Worm (Caenorhabditis elegans) whole organism, L4 larva: Measurements from ENCODE around the gene C17G1.14.

Source experiments
- D1046.2 ChIP-seq: fragments of 200-800 bp; sonication (Bioruptor generic); IDR thresholded peaks from 2 replicates; pipeline ENCODE4 v1.3.6; 2022; ENCODE audit warnings: missing genetic modification characterization, missing compliant biosample characterization
- F37D6.2 ChIP-seq: sonication (generic microtip); optimal IDR thresholded peaks from 2 replicates; lab custom pipeline; 2016; ENCODE audit warnings: mild to moderate bottlenecking, missing genetic modification characterization, missing compliant biosample characterization
- R02D3.7 ChIP-seq: fragments of 150-350 bp; sonication (generic microtip); optimal IDR thresholded peaks from 3 replicates; lab custom pipeline; 2014; ENCODE audit warnings: missing biosample characterization, missing genetic modification characterization
- Y5F2A.4 ChIP-seq: fragments of 200-800 bp; sonication (Bioruptor generic); optimal IDR thresholded peaks from 2 replicates; lab custom pipeline; 2018; ENCODE audit warnings: mild to moderate bottlenecking, missing genetic modification characterization, missing compliant biosample characterization
- Y75B8A.6 ChIP-seq: fragments of 200-800 bp; sonication (Bioruptor generic); IDR thresholded peaks from 2 replicates; pipeline ENCODE4 v1.3.6; 2022; ENCODE audit warnings: missing genetic modification reagents, missing genetic modification characterization, missing compliant biosample characterization
- aha-1 ChIP-seq: fragments of 150-350 bp; peaks from one replicate; lab custom pipeline; 2014; ENCODE audit warnings: missing biosample characterization, missing genetic modification characterization
- ama-1 ChIP-seq: fragments of 150-350 bp; optimal IDR thresholded peaks from 2 replicates; lab custom pipeline; 2014; ENCODE audit warnings: inconsistent platforms, mixed read lengths
- arid-1 ChIP-seq: fragments of 200-800 bp; sonication (Bioruptor generic); conservative IDR thresholded peaks from 2 replicates; pipeline ENCODE4 v1.3.6; 2022; ENCODE audit warnings: missing genetic modification reagents, missing genetic modification characterization, missing compliant biosample characterization
- ceh-44 ChIP-seq: fragments of 200-800 bp; sonication (Bioruptor generic); IDR thresholded peaks from 2 replicates; pipeline ENCODE4 v1.3.6; 2022; ENCODE audit warnings: missing genetic modification reagents, missing genetic modification characterization, missing compliant biosample characterization
- daf-16 ChIP-seq, 3 experiments: sonication (generic microtip); optimal IDR thresholded peaks; 2 replicates each; lab custom pipeline; 2016 to 2017; ENCODE audit warnings: missing genetic modification characterization in 3 of 3, missing genetic modification reagents in 3 of 3, mild to moderate bottlenecking in 2 of 3, missing compliant biosample characterization in 2 of 3, missing biosample characterization in 1 of 3, moderate library complexity in 1 of 3
- duxl-1 ChIP-seq: sonication (generic microtip); optimal IDR thresholded peaks from 2 replicates; lab custom pipeline; 2016; ENCODE audit warnings: mild to moderate bottlenecking, missing genetic modification characterization, moderate library complexity, missing compliant biosample characterization; ENCODE audit not compliant: poor library complexity
- dve-1 ChIP-seq: sonication (generic microtip); optimal IDR thresholded peaks from 2 replicates; lab custom pipeline; 2017; ENCODE audit warnings: antibody characterized with exemption, mild to moderate bottlenecking, missing genetic modification characterization, missing compliant biosample characterization; ENCODE audit not compliant: insufficient read depth
- egl-27 ChIP-seq: sonication (generic microtip); optimal IDR thresholded peaks from 3 replicates; lab custom pipeline; 2017; ENCODE audit warnings: missing biosample characterization, missing genetic modification reagents, missing genetic modification characterization
- fos-1 ChIP-seq: fragments of 150-350 bp; optimal IDR thresholded peaks from 2 replicates; lab custom pipeline; 2014; ENCODE audit warnings: missing biosample characterization, missing genetic modification characterization
- gei-8 ChIP-seq: fragments of 200-800 bp; sonication (Bioruptor generic); optimal IDR thresholded peaks from 2 replicates; lab custom pipeline; 2018; ENCODE audit warnings: mild to moderate bottlenecking, missing genetic modification characterization, missing compliant biosample characterization
- hlh-30 ChIP-seq: sonication (generic microtip); optimal IDR thresholded peaks from 2 replicates; lab custom pipeline; 2017; ENCODE audit warnings: antibody characterized with exemption, mild to moderate bottlenecking, missing genetic modification characterization, missing compliant biosample characterization; ENCODE audit not compliant: insufficient read depth
- lin-13 ChIP-seq: fragments of 150-350 bp; optimal IDR thresholded peaks from 2 replicates; lab custom pipeline; 2014; ENCODE audit warnings: missing biosample characterization, missing genetic modification reagents, missing genetic modification characterization
- lin-15B ChIP-seq: fragments of 150-350 bp; sonication (generic microtip); optimal IDR thresholded peaks from 3 replicates; lab custom pipeline; 2014; ENCODE audit warnings: missing biosample characterization, missing genetic modification characterization
- lin-38 ChIP-seq: fragments of 200-800 bp; sonication (Bioruptor generic); IDR thresholded peaks from 2 replicates; pipeline ENCODE4 v1.3.6; 2022; ENCODE audit warnings: missing genetic modification reagents, missing genetic modification characterization, missing compliant biosample characterization
- lin-39 ChIP-seq: fragments of 150-350 bp; optimal IDR thresholded peaks from 2 replicates; lab custom pipeline; 2014; ENCODE audit warnings: missing biosample characterization, missing genetic modification reagents, missing genetic modification characterization
- lir-3 ChIP-seq: sonication (generic microtip); optimal IDR thresholded peaks from 2 replicates; lab custom pipeline; 2016; ENCODE audit warnings: mild to moderate bottlenecking, missing genetic modification characterization, missing compliant biosample characterization
- lsy-2 ChIP-seq, 2 experiments: fragments of 150-350 bp in 1 of 2; sonication (generic microtip) in 1 of 2; optimal IDR thresholded peaks; 2 replicates each; lab custom pipeline; 2014 to 2017; ENCODE audit warnings: missing biosample characterization in 2 of 2, missing genetic modification characterization in 2 of 2
- madf-9 ChIP-seq: fragments of 200-800 bp; sonication (Bioruptor generic); conservative IDR thresholded peaks from 2 replicates; pipeline ENCODE4 v1.3.6; 2022; ENCODE audit warnings: missing genetic modification reagents, missing genetic modification characterization, missing compliant biosample characterization
- mdt-29 ChIP-seq: fragments of 200-800 bp; sonication (Bioruptor generic); IDR thresholded peaks from 2 replicates; pipeline ENCODE4 v1.3.6; 2022; ENCODE audit warnings: missing genetic modification reagents, missing genetic modification characterization, missing compliant biosample characterization
- mes-2 ChIP-seq: sonication (generic microtip); optimal IDR thresholded peaks from 2 replicates; lab custom pipeline; 2016; ENCODE audit warnings: missing genotype, mild to moderate bottlenecking, missing genetic modification characterization, missing compliant biosample characterization; ENCODE audit not compliant: poor library complexity, severe bottlenecking
- mxl-2 ChIP-seq: fragments of 200-800 bp; sonication (Bioruptor generic); conservative IDR thresholded peaks from 2 replicates; pipeline ENCODE4 v1.3.6; 2022; ENCODE audit warnings: missing genetic modification reagents, missing genetic modification characterization, missing compliant biosample characterization
- nhr-102 ChIP-seq: sonication (generic microtip); optimal IDR thresholded peaks from 2 replicates; lab custom pipeline; 2016; ENCODE audit warnings: mild to moderate bottlenecking, missing genetic modification characterization, moderate library complexity, missing compliant biosample characterization
- nhr-11 ChIP-seq: fragments of 150-350 bp; optimal IDR thresholded peaks from 2 replicates; lab custom pipeline; 2014; ENCODE audit warnings: missing biosample characterization, missing genetic modification characterization
- nhr-237 ChIP-seq: sonication (generic microtip); optimal IDR thresholded peaks from 2 replicates; lab custom pipeline; 2017; ENCODE audit warnings: missing biosample characterization, missing genetic modification characterization
- nhr-25 ChIP-seq: sonication (generic microtip); optimal IDR thresholded peaks from 2 replicates; lab custom pipeline; 2017; ENCODE audit warnings: missing genetic modification characterization, mild to moderate bottlenecking, missing compliant biosample characterization, antibody characterized with exemption, moderate library complexity, borderline replicate concordance; ENCODE audit not compliant: insufficient read depth
- nhr-28 ChIP-seq: fragments of 150-350 bp; optimal IDR thresholded peaks from 2 replicates; lab custom pipeline; 2014; ENCODE audit warnings: missing biosample characterization, missing genetic modification characterization
- nhr-41 ChIP-seq: fragments of 200-800 bp; sonication (Bioruptor generic); IDR thresholded peaks from 2 replicates; pipeline ENCODE4 v1.3.6; 2022; ENCODE audit warnings: missing genetic modification reagents, missing genetic modification characterization, missing compliant biosample characterization
- nhr-42 ChIP-seq: fragments of 200-800 bp; sonication (Bioruptor generic); IDR thresholded peaks from 2 replicates; pipeline ENCODE4 v1.3.6; 2022; ENCODE audit warnings: missing genetic modification characterization, missing compliant biosample characterization
- nhr-48 ChIP-seq: sonication (generic microtip); optimal IDR thresholded peaks from 2 replicates; lab custom pipeline; 2016; ENCODE audit warnings: mild to moderate bottlenecking, missing genetic modification characterization, missing compliant biosample characterization
- nhr-6 ChIP-seq: fragments of 150-350 bp; optimal IDR thresholded peaks from 2 replicates; lab custom pipeline; 2014; ENCODE audit warnings: missing biosample characterization, missing genetic modification characterization
- pha-4 ChIP-seq, 2 experiments: fragments of 150-350 bp in 1 of 2; fragments of 200-800 bp in 1 of 2; sonication (Bioruptor generic) in 1 of 2; IDR thresholded peaks in 1 of 2; optimal IDR thresholded peaks in 1 of 2; 2 replicates each; pipeline versions ENCODE4 v1.3.6 to Lab custom; 2014 to 2022; ENCODE audit warnings: missing genetic modification characterization in 2 of 2, missing genetic modification reagents in 2 of 2, missing biosample characterization in 1 of 2, missing compliant biosample characterization in 1 of 2
- php-3 ChIP-seq: fragments of 200-800 bp; sonication (Bioruptor generic); IDR thresholded peaks from 2 replicates; pipeline ENCODE4 v1.3.6; 2022; ENCODE audit warnings: missing genetic modification reagents, missing genetic modification characterization, missing compliant biosample characterization
- rbr-2 ChIP-seq: sonication (generic microtip); optimal IDR thresholded peaks from 2 replicates; lab custom pipeline; 2016; ENCODE audit warnings: missing genotype, missing genetic modification characterization, missing compliant biosample characterization
- spr-1 ChIP-seq: sonication (generic microtip); optimal IDR thresholded peaks from 2 replicates; lab custom pipeline; 2016; ENCODE audit warnings: mild to moderate bottlenecking, missing genetic modification characterization, missing compliant biosample characterization
- spr-3 ChIP-seq: fragments of 200-800 bp; sonication (Bioruptor generic); optimal IDR thresholded peaks from 2 replicates; lab custom pipeline; 2018; ENCODE audit warnings: mild to moderate bottlenecking, missing genetic modification characterization, missing compliant biosample characterization
- unc-130 ChIP-seq: sonication (generic microtip); optimal IDR thresholded peaks from 2 replicates; lab custom pipeline; 2016; ENCODE audit warnings: missing genetic modification reagents, missing genetic modification characterization, missing compliant biosample characterization
- unc-39 ChIP-seq: sonication (generic microtip); optimal IDR thresholded peaks from 2 replicates; lab custom pipeline; 2017; ENCODE audit warnings: missing biosample characterization, missing genetic modification characterization
- unc-62 ChIP-seq, 3 experiments: fragments of 150-350 bp in 1 of 3; sonication (generic microtip); optimal IDR thresholded peaks in 2 of 3; peaks in 1 of 3; 1 replicate in 1 of 3; 2 replicates in 2 of 3; lab custom pipeline; 2014 to 2017; ENCODE audit warnings: missing biosample characterization in 3 of 3, missing genetic modification characterization in 3 of 3, missing genetic modification reagents in 3 of 3, missing genotype in 1 of 3
- vab-7 ChIP-seq: fragments of 200-800 bp; sonication (Bioruptor generic); IDR thresholded peaks from 2 replicates; pipeline ENCODE4 v1.3.6; 2022; ENCODE audit warnings: missing genetic modification reagents, missing genetic modification characterization, missing compliant biosample characterization
- zfp-3 ChIP-seq: fragments of 200-800 bp; sonication (Bioruptor generic); conservative IDR thresholded peaks from 2 replicates; pipeline ENCODE4 v1.3.6; 2022; ENCODE audit warnings: missing genetic modification reagents, missing genetic modification characterization, missing compliant biosample characterization
- zip-11 ChIP-seq: fragments of 200-800 bp; sonication (Bioruptor generic); IDR thresholded peaks from 2 replicates; pipeline ENCODE4 v1.3.6; 2022; ENCODE audit warnings: missing genetic modification characterization, missing compliant biosample characterization

C17G1.14 gene

DNA sequence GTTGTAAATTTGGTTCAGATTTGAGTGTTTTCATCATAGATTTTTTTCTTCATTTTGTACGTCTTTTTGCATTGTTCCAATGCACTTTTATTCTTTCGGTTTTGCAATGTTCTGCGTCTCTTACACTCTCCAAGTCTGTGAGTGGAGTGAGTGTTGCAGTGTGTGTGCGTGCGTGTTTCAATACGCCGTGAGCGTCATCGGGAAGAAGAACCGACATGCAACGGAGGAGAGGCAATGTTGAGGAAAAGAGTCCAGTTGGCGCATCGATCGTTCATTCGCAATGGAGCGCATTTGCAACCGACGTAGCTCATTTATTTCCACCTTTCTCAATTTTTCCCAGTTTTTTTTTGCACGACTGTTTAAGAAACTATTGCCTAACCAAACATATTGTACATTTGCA lies 19.9 kb downstream of the C17G1.14 start, which contains the start of gene ZC506.1 (continued):
- peak; percentile 89 for TF ChIP-seq nhr-42 (GFP tag; lab: Robert Waterston, UW)
- no peak for TF ChIP-seq lin-39 (tag; lab: Kevin White, UChicago)
- peak; percentile 79 to 92 for TF ChIP-seq lsy-2 (tag; optimal IDR thresholded peaks at IDR 0.05; lab: Kevin White, UChicago)
- no peak for TF ChIP-seq lir-3 (tag; lab: Kevin White, UChicago)
- peak; percentile 67 for TF ChIP-seq arid-1
- TF ChIP-seq mxl-2 (GFP tag; lab: Robert Waterston, UW) = peak; percentile 74; the same call in 1 of the 2 replicates
- peak; percentile 89 for TF ChIP-seq nhr-102 (tag; lab: Kevin White, UChicago)
- TF ChIP-seq hlh-30 (tag; lab: Kevin White, UChicago) = peak; percentile 87
- TF ChIP-seq nhr-28 = peak; percentile 93
- TF ChIP-seq aha-1 (tag; lab: Kevin White, UChicago) = peak; percentile 99
- peak; percentile 79 for TF ChIP-seq zfp-3 (GFP tag; lab: Robert Waterston, UW)
- TF ChIP-seq lin-15B (tag; lab: Kevin White, UChicago) = no peak
- peak; percentile 97 for TF ChIP-seq rbr-2 (tag; lab: Kevin White, UChicago)
- TF ChIP-seq mes-2 (tag; lab: Kevin White, UChicago) = peak; percentile 93
- peak; percentile 64; the same call in 1 of the 2 replicates for TF ChIP-seq Y75B8A.6 (GFP tag; lab: Robert Waterston, UW)
- peak; percentile 95 for TF ChIP-seq lin-13
- TF ChIP-seq vab-7 (GFP tag; lab: Robert Waterston, UW) = peak; percentile 66
- TF ChIP-seq nhr-25 (tag; lab: Kevin White, UChicago) = peak; percentile 90
- no peak for TF ChIP-seq Y5F2A.4 (GFP tag; lab: Kevin White, UChicago)
- peak; percentile 73 for TF ChIP-seq spr-3 (GFP tag; lab: Kevin White, UChicago)
- TF ChIP-seq D1046.2 (GFP tag; lab: Robert Waterston, UW) = no peak
- TF ChIP-seq php-3 (GFP tag; lab: Robert Waterston, UW) = peak; percentile 64
- no peak for TF ChIP-seq egl-27 (tag; lab: Kevin White, UChicago)
- peak; percentile 99 for TF ChIP-seq lin-38 (GFP tag; lab: Robert Waterston, UW)
- peak; percentile 58 for TF ChIP-seq duxl-1 (tag; lab: Kevin White, UChicago)
- TF ChIP-seq fos-1 (tag; lab: Kevin White, UChicago) = no peak
- peak; percentile 95 for TF ChIP-seq nhr-11 (tag; lab: Kevin White, UChicago)
- peak; percentile 91 for TF ChIP-seq spr-1 (tag; lab: Kevin White, UChicago)
- TF ChIP-seq nhr-48 = peak; percentile 87
- TF ChIP-seq daf-16 (GFP tag; optimal IDR thresholded peaks at IDR 0.05; lab: Kevin White, UChicago) = peak; percentile 43 to 67
- TF ChIP-seq daf-16 (tag; optimal IDR thresholded peaks at IDR 0.05; lab: Kevin White, UChicago) = peak; percentile 87
- peak; percentile 22 for TF ChIP-seq gei-8 (GFP tag; lab: Kevin White, UChicago)
- peak; percentile 83 for TF ChIP-seq F37D6.2 (tag; lab: Kevin White, UChicago)
- TF ChIP-seq, all 104 proteins: peak for 65

DNA sequence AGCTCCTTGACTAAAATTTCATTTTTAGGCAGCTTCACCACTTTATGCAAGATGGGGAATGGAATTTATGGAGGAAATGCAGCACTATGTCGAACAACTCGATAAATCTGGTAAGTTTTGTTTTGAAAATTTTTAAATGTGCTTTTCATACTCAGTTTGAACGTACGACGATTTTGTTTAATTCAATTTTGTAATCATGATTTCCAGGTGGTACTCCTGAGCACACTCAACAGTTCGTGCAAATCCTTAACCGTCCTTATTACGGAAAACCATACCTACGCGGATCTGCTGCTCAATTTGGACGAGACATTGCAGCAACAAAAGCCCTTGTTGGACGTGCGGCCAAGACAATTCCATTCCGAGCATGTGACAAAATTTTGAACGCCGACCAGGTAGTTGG lies 23.9 kb downstream of the C17G1.14 start:
- TF ChIP-seq spr-3 (GFP tag; lab: Kevin White, UChicago) (no peak), unc-62 (GFP tag; optimal IDR thresholded peaks at IDR 0.05 in 1 of 2; lab: Kevin White, UChicago) (peak in 1 of 2 experiments; percentile 92), unc-62 (tag; optimal IDR thresholded peaks at IDR 0.05; lab: Kevin White, UChicago) (no peak), ama-1 (lab: Kevin White, UChicago) (no peak), aha-1 (tag; lab: Kevin White, UChicago) (peak; percentile 22)

DNA sequence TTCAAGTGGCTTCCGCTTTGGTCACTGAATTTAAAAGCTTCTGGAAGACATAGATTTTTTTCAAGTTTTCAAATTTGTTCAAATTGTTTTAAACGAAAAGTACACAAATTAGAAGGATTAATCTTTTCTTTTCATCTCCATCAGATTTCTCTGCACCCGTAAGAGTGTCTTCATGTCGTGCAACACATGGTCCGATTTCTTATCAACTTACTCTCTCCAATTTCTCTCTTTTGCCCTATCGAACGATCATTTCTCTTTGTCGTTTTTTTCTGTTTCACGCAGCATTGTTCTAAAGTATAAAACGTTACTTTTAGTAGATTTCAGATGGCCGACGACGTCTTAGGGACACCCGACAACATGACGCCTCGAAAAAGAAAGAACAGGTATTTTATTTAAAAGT lies 26.7 kb downstream of the C17G1.14 start, which contains the start of gene pssy-1:
pssy-1 (plus strand) TSS at position 318 of the 400 bp plus-strand sequence.
- no peak for TF ChIP-seq arid-1
- no peak for TF ChIP-seq mdt-29
- no peak for TF ChIP-seq ceh-44 (GFP tag; lab: Robert Waterston, UW)
- TF ChIP-seq unc-39 (tag; lab: Kevin White, UChicago) = no peak
- TF ChIP-seq R02D3.7 (tag; lab: Kevin White, UChicago) = no peak
- TF ChIP-seq nhr-6 (tag; lab: Kevin White, UChicago) = no peak
- no peak for TF ChIP-seq F37D6.2 (tag; lab: Kevin White, UChicago)
- no peak for TF ChIP-seq nhr-41 (GFP tag; lab: Robert Waterston, UW)
- TF ChIP-seq dve-1 (tag; lab: Kevin White, UChicago) = no peak
- TF ChIP-seq zip-11 (GFP tag; lab: Robert Waterston, UW) = no peak
- no peak for TF ChIP-seq unc-130 (GFP tag; lab: Kevin White, UChicago)
- no peak for TF ChIP-seq nhr-237 (tag; lab: Kevin White, UChicago)
- TF ChIP-seq pha-4 (GFP tag; IDR thresholded peaks at IDR 0.05; lab: Robert Waterston, UW) = no peak
- TF ChIP-seq pha-4 (tag; optimal IDR thresholded peaks at IDR 0.05; lab: Kevin White, UChicago) = no peak
- TF ChIP-seq lin-13 = no peak
- TF ChIP-seq nhr-25 (tag; lab: Kevin White, UChicago) = no peak
- TF ChIP-seq madf-9 (GFP tag; lab: Robert Waterston, UW) = no peak
